Worm (Caenorhabditis elegans): Measurements from ENCODE around the gene ZK180.5.
A peak's percentile ranks its signal among the peaks of the same experiment; 100 is the strongest.

ZK180.5 gene

ce11 chrIV:4530170-4530569 is 13.2 kb upstream of the ZK180.5 start, which contains the start of gene ZK185.3:
ZK185.3 (minus strand) TSS chrIV:4530432.
- TF ChIP-seq pqm-1 (tag; optimal IDR thresholded peaks at IDR 0.05) (peak; percentile 97), ztf-4 (tag; optimal IDR thresholded peaks at IDR 0.05) (no peak), elt-2 (tag; optimal IDR thresholded peaks at IDR 0.05) (peak; percentile 77), elt-3 (tag; optimal IDR thresholded peaks at IDR 0.05) (peak in 4 of 6 experiments; percentile 7 to 58 (median 46)), tlp-1 (tag; optimal IDR thresholded peaks at IDR 0.05) (peak; percentile 57), efl-1 (optimal IDR thresholded peaks at IDR 0.05) (no peak), efl-1 (GFP tag; optimal IDR thresholded peaks at IDR 0.05 in 1 of 2) (peak in 1 of 2 experiments; percentile 83), snpc-4 (tag; optimal IDR thresholded peaks at IDR 0.05) (no peak)

DNA sequence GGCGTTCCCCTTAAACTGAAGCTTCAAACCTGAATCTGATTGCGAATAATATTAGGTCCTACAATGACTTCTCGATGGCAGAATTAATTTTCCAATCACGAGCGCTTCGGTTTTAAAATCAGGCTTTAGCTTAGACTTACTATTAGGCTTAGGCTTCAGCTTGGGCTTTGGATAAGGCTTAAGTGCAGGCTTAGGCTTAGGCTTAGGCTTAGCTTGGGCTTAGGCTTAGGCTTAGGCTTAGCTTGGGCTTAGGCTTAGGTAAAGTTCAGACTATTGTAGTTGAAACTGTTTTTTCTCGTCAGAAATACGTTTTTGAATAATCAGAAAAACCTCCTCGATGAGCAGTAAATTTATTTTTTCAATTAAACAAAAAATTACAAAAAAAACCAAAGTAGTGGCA is 9.8 kb upstream of the ZK180.5 start:
- no peak for TF ChIP-seq grh-1 (GFP tag; IDR thresholded peaks at IDR 0.05)
- no peak for TF ChIP-seq nhr-11 (tag; optimal IDR thresholded peaks at IDR 0.05)
- no peak for TF ChIP-seq zag-1 (tag; optimal IDR thresholded peaks at IDR 0.05)
- TF ChIP-seq ces-1 (GFP tag; optimal IDR thresholded peaks at IDR 0.05), result no peak
- no peak for TF ChIP-seq nhr-77 (tag; optimal IDR thresholded peaks at IDR 0.05)
- TF ChIP-seq lin-35 (GFP tag; optimal IDR thresholded peaks at IDR 0.05), result no peak
- TF ChIP-seq egl-27 (tag; optimal IDR thresholded peaks at IDR 0.05), result no peak
- no peak for TF ChIP-seq sptf-1 (tag; optimal IDR thresholded peaks at IDR 0.05)
- no peak for TF ChIP-seq nhr-237 (tag; optimal IDR thresholded peaks at IDR 0.05)
- no peak for TF ChIP-seq nhr-76 (tag; optimal IDR thresholded peaks at IDR 0.05)
- TF ChIP-seq C16A3.4 (tag; optimal IDR thresholded peaks at IDR 0.05), result no peak
- no peak for TF ChIP-seq jun-1 (tag; optimal IDR thresholded peaks at IDR 0.05)
- no peak for TF ChIP-seq C34B4.2 (tag; optimal IDR thresholded peaks at IDR 0.05)
- no peak for TF ChIP-seq hpl-2 (GFP tag; optimal IDR thresholded peaks at IDR 0.05)
- TF ChIP-seq snpc-4 (tag; optimal IDR thresholded peaks at IDR 0.05), result no peak

DNA sequence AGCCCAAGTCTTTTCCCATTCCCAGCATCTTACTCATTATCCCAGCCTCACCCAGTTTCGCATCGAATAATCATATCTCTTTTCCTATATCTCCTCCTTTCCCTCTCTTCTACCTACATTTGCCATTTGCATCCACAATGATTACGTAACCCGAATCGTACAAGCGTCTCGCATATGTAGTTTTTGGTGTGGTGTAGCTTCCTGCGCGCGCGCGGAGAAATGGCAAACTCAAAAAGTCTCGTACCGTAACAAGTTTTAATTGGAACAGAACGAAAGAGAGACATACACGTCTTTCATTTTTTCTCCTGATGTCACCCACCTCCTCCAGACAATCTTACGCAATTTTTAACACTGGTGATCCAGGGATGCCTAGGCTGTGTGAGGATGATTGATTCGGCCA is 9.1 kb upstream of the ZK180.5 start:
- TF ChIP-seq lin-35 (GFP tag; optimal IDR thresholded peaks at IDR 0.05), result no peak
- TF ChIP-seq blmp-1 (tag; optimal IDR thresholded peaks at IDR 0.05), result peak; percentile 59
- TF ChIP-seq lsy-2 (tag; optimal IDR thresholded peaks at IDR 0.05), result no peak
- no peak for TF ChIP-seq sptf-1 (tag; optimal IDR thresholded peaks at IDR 0.05)
- TF ChIP-seq aha-1 (tag; optimal IDR thresholded peaks at IDR 0.05), result no peak

DNA sequence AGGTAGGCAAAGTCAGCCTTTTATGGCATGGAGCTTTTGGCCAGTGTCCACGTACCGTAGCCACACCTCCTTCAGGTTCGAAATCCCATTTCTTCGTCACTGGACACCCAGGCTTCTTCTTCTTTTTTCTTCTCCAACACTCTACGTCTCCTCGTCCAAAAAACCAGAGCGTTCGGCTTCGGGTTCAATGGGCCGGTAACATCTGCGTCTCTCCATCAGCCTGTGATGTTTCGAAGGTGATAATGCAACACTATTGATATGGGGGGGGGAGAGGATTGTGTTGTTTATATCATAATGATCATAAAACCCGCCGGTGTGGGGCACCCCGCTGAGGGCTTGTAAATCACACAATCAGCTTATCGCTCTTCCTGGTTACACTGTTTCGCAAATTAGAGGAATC is 8.0 kb upstream of the ZK180.5 start, which contains the start of gene ZK180.6:
Gene ZK180.6 (minus strand): TSS at position 101 of the 400 bp plus-strand sequence.
- TF ChIP-seq pqm-1 (tag; optimal IDR thresholded peaks at IDR 0.05) (no peak), xbp-1 (tag; optimal IDR thresholded peaks at IDR 0.05) (no peak), ama-1 (optimal IDR thresholded peaks at IDR 0.05) (no peak), C04F5.9 (tag; optimal IDR thresholded peaks at IDR 0.05) (no peak), hlh-4 (tag; optimal IDR thresholded peaks at IDR 0.05) (no peak), elt-3 (tag; optimal IDR thresholded peaks at IDR 0.05) (no peak), lsy-2 (tag; optimal IDR thresholded peaks at IDR 0.05) (no peak), unc-130 (tag; optimal IDR thresholded peaks at IDR 0.05) (no peak), egl-27 (tag; optimal IDR thresholded peaks at IDR 0.05) (no peak), snpc-4 (tag; optimal IDR thresholded peaks at IDR 0.05) (no peak), snu-23 (GFP tag; optimal IDR thresholded peaks at IDR 0.05) (no peak), zip-4 (GFP tag; optimal IDR thresholded peaks at IDR 0.05) (no peak), dpl-1 (GFP tag; optimal IDR thresholded peaks at IDR 0.05) (no peak)

- TF ChIP-seq nhr-85 (tag) (peak; percentile 35), ceh-88 (GFP tag; IDR thresholded peaks at IDR 0.05) (no peak)
Observed at ce11 chrIV:4523461-4523860, 6.5 kb upstream of the ZK180.5 start.

ce11 chrIV:4519714-4520113 is 2.7 kb upstream of the ZK180.5 start:
- TF ChIP-seq pag-3 (tag; optimal IDR thresholded peaks at IDR 0.05; ENCODE audit: borderline replicate concordance, insufficient read depth), result no peak

Measured in whole organism, L1 larva.